Fruit fly (Drosophila melanogaster) whole organism, embryonic: ENCODE measurements around the gene CG13921.

Source experiments
- BtbVII ChIP-seq: fragments of 200-800 bp; sonication (Bioruptor generic); optimal IDR thresholded peaks from 3 replicates; lab custom pipeline; 2017; ENCODE audit warnings: missing biosample characterization, mild to moderate bottlenecking, missing genetic modification characterization
- CG10321 ChIP-seq: fragments of 200-800 bp; sonication (Bioruptor generic); IDR thresholded peaks from 2 replicates; pipeline ENCODE4 v1.3.6; 2022; ENCODE audit warnings: missing biosample characterization, missing genetic modification characterization
- CG12104 ChIP-seq: fragments of 200-800 bp; sonication (Bioruptor generic); optimal IDR thresholded peaks from 3 replicates; lab custom pipeline; 2016; ENCODE audit warnings: missing biosample characterization, missing genetic modification characterization
- CG14014 ChIP-seq: fragments of 200-800 bp; sonication (Bioruptor generic); IDR thresholded peaks from 2 replicates; pipeline ENCODE4 v1.3.6; 2022; ENCODE audit warnings: missing biosample characterization, missing genetic modification characterization
- CG17361 ChIP-seq: fragments of 200-800 bp; sonication (Bioruptor generic); IDR thresholded peaks from 3 replicates; pipeline ENCODE4 v1.3.6; 2022; ENCODE audit warnings: missing biosample characterization, missing genetic modification characterization
- CG17802 ChIP-seq: fragments of 200-800 bp; sonication (Bioruptor generic); optimal IDR thresholded peaks from 2 replicates; lab custom pipeline; 2018; ENCODE audit warnings: missing biosample characterization, mild to moderate bottlenecking, missing genetic modification characterization, moderate library complexity
- CG2712 ChIP-seq: fragments of 200-800 bp; optimal IDR thresholded peaks from 3 replicates; lab custom pipeline; 2019; ENCODE audit warnings: missing biosample characterization, mild to moderate bottlenecking, missing genetic modification characterization, moderate library complexity
- CG31441 ChIP-seq: fragments of 200-800 bp; sonication (Bioruptor generic); IDR thresholded peaks from 2 replicates; pipeline ENCODE4 v1.3.6; 2022; ENCODE audit warnings: missing biosample characterization, missing genetic modification characterization
- CG34376 ChIP-seq: fragments of 200-800 bp; sonication (Bioruptor generic); optimal IDR thresholded peaks from 2 replicates; lab custom pipeline; 2018; ENCODE audit warnings: missing biosample characterization, mild to moderate bottlenecking, missing genetic modification characterization
- CG3995 ChIP-seq: fragments of 200-800 bp; sonication (Bioruptor generic); optimal IDR thresholded peaks from 3 replicates; lab custom pipeline; 2016; ENCODE audit warnings: missing biosample characterization, missing genetic modification characterization
- CG4617 ChIP-seq: fragments of 200-800 bp; sonication (Bioruptor generic); optimal IDR thresholded peaks from 3 replicates; lab custom pipeline; 2016; ENCODE audit warnings: missing biosample characterization, missing genetic modification characterization, borderline replicate concordance
- CG6272 ChIP-seq: fragments of 200-800 bp; sonication (Bioruptor generic); IDR thresholded peaks from 2 replicates; pipeline ENCODE4 v1.3.6; 2022; ENCODE audit warnings: missing biosample characterization, missing genetic modification characterization
- CG8924 ChIP-seq: fragments of 200-800 bp; optimal IDR thresholded peaks from 3 replicates; lab custom pipeline; 2019; ENCODE audit warnings: missing biosample characterization, mild to moderate bottlenecking, missing genetic modification characterization, moderate library complexity
- CG8944 ChIP-seq: fragments of 200-800 bp; sonication (Bioruptor generic); optimal IDR thresholded peaks from 3 replicates; lab custom pipeline; 2016; ENCODE audit warnings: missing biosample characterization, missing genetic modification characterization
- CG9215 ChIP-seq: fragments of 200-800 bp; sonication (Bioruptor generic); IDR thresholded peaks from 2 replicates; pipeline ENCODE4 v1.3.6; 2022; ENCODE audit warnings: missing biosample characterization, missing genetic modification characterization
- CG9817 ChIP-seq: fragments of 200-800 bp; sonication (Bioruptor generic); optimal IDR thresholded peaks from 2 replicates; lab custom pipeline; 2018; ENCODE audit warnings: missing biosample characterization, mild to moderate bottlenecking, missing genetic modification characterization, moderate library complexity
- Dfd ChIP-seq, 2 experiments: fragments of >200 bp; optimal IDR thresholded peaks; 2 replicates each; lab custom pipeline; 2017; ENCODE audit warnings: missing biosample characterization in 2 of 2, missing genetic modification characterization in 2 of 2
- Doc3 ChIP-seq: fragments of 200-800 bp; sonication (Bioruptor generic); IDR thresholded peaks from 3 replicates; pipeline ENCODE4 v1.3.6; 2022; ENCODE audit warnings: missing biosample characterization, missing genetic modification characterization; ENCODE audit not compliant: partially characterized antibody
- Ets97D ChIP-seq: fragments of 200-800 bp; sonication (Bioruptor generic); optimal IDR thresholded peaks from 3 replicates; lab custom pipeline; 2016; ENCODE audit warnings: missing biosample characterization, missing genetic modification characterization
- Fer3 ChIP-seq: fragments of 200-800 bp; sonication (Bioruptor generic); optimal IDR thresholded peaks from 2 replicates; lab custom pipeline; 2018; ENCODE audit warnings: missing biosample characterization, mild to moderate bottlenecking, missing genetic modification characterization, moderate library complexity
- GATAe ChIP-seq: fragments of 200-800 bp; sonication (Bioruptor generic); conservative IDR thresholded peaks from 2 replicates; pipeline ENCODE4 v1.3.6; 2022; ENCODE audit warnings: missing biosample characterization, missing genetic modification characterization
- H15 ChIP-seq: fragments of 200-800 bp; sonication (Bioruptor generic); IDR thresholded peaks from 3 replicates; pipeline ENCODE4 v1.3.6; 2022; ENCODE audit warnings: missing biosample characterization, missing genetic modification characterization
- HLH3B ChIP-seq: fragments of 200-800 bp; sonication (Bioruptor generic); IDR thresholded peaks from 2 replicates; pipeline ENCODE4 v1.3.6; 2022; ENCODE audit warnings: missing biosample characterization, missing genetic modification characterization
- Hey ChIP-seq: fragments of 200-800 bp; sonication (Bioruptor generic); optimal IDR thresholded peaks from 3 replicates; lab custom pipeline; 2018; ENCODE audit warnings: missing biosample characterization, mild to moderate bottlenecking, missing genetic modification characterization
- HmgZ ChIP-seq: fragments of 200-800 bp; sonication (Bioruptor generic); optimal IDR thresholded peaks from 2 replicates; lab custom pipeline; 2018; ENCODE audit warnings: missing biosample characterization, mild to moderate bottlenecking, missing genetic modification characterization
- Hmr ChIP-seq: fragments of 200-800 bp; sonication (Bioruptor generic); optimal IDR thresholded peaks from 3 replicates; lab custom pipeline; 2017; ENCODE audit warnings: mild to moderate bottlenecking, missing biosample characterization, missing genetic modification reagents, missing genetic modification characterization
- Myb ChIP-seq: fragments of 200-800 bp; sonication (Bioruptor generic); optimal IDR thresholded peaks from 2 replicates; lab custom pipeline; 2016; ENCODE audit warnings: missing biosample characterization, missing genetic modification characterization
- NK7.1 ChIP-seq: fragments of 200-800 bp; sonication (Bioruptor generic); optimal IDR thresholded peaks from 3 replicates; lab custom pipeline; 2016; ENCODE audit warnings: missing biosample characterization, missing genetic modification characterization
- Nf-YA ChIP-seq: fragments of 200-800 bp; sonication (Bioruptor generic); IDR thresholded peaks from 2 replicates; pipeline ENCODE4 v1.3.6; 2022; ENCODE audit warnings: missing biosample characterization, missing genetic modification characterization
- Ptx1 ChIP-seq: fragments of 200-800 bp; sonication (Bioruptor generic); IDR thresholded peaks from 2 replicates; pipeline ENCODE4 v1.3.6; 2022; ENCODE audit warnings: missing biosample characterization, missing genetic modification characterization
- Scr ChIP-seq: fragments of 200-800 bp; sonication (Bioruptor generic); IDR thresholded peaks from 2 replicates; pipeline ENCODE4 v1.3.6; 2022; ENCODE audit warnings: missing biosample characterization, missing genetic modification characterization; ENCODE audit not compliant: partially characterized antibody
- abd-A ChIP-seq: fragments of 200-800 bp; sonication (Bioruptor generic); optimal IDR thresholded peaks from 3 replicates; lab custom pipeline; 2019; ENCODE audit warnings: missing biosample characterization, mild to moderate bottlenecking, missing genetic modification characterization, moderate library complexity
- bcd ChIP-seq: fragments of 200-800 bp; sonication (Bioruptor generic); optimal IDR thresholded peaks from 2 replicates; lab custom pipeline; 2017; ENCODE audit warnings: missing biosample characterization, mild to moderate bottlenecking, missing genetic modification characterization
- cas ChIP-seq: fragments of 200-800 bp; sonication (Bioruptor generic); IDR thresholded peaks from 2 replicates; pipeline ENCODE4 v1.3.6; 2022; ENCODE audit warnings: missing biosample characterization, missing genetic modification characterization
- chn ChIP-seq: fragments of 200-800 bp; sonication (Bioruptor generic); optimal IDR thresholded peaks from 2 replicates; lab custom pipeline; 2016; ENCODE audit warnings: missing biosample characterization, missing genetic modification characterization
- danr ChIP-seq: fragments of 200-800 bp; sonication (Bioruptor generic); IDR thresholded peaks from 2 replicates; pipeline ENCODE4 v1.3.6; 2022; ENCODE audit warnings: missing biosample characterization, missing genetic modification characterization
- dm ChIP-seq: fragments of 200-800 bp; sonication (Bioruptor generic); optimal IDR thresholded peaks from 3 replicates; lab custom pipeline; 2016; ENCODE audit warnings: missing biosample characterization, missing genetic modification characterization
- dpn ChIP-seq, 2 experiments: fragments of 200-800 bp; sonication (Bioruptor generic); optimal IDR thresholded peaks; 3 replicates each; lab custom pipeline; 2016; ENCODE audit warnings: missing biosample characterization in 2 of 2, missing genetic modification characterization in 2 of 2
- dysf ChIP-seq: fragments of 200-800 bp; sonication (Bioruptor generic); IDR thresholded peaks from 3 replicates; pipeline ENCODE4 v1.3.6; 2022; ENCODE audit warnings: missing biosample characterization, missing genetic modification characterization
- fd64A ChIP-seq: fragments of 200-800 bp; sonication (Bioruptor generic); optimal IDR thresholded peaks from 3 replicates; lab custom pipeline; 2018; ENCODE audit warnings: missing biosample characterization, mild to moderate bottlenecking, missing genetic modification characterization
- gro ChIP-seq: fragments of 200-800 bp; sonication (Bioruptor generic); optimal IDR thresholded peaks from 2 replicates; lab custom pipeline; 2016; ENCODE audit warnings: missing biosample characterization, missing genetic modification characterization
- jigr1 ChIP-seq: fragments of 200-800 bp; sonication (Bioruptor generic); IDR thresholded peaks from 3 replicates; pipeline ENCODE4 v1.3.6; 2022; ENCODE audit warnings: missing biosample characterization, missing genetic modification characterization
- jing ChIP-seq: fragments of 200-800 bp; sonication (Bioruptor generic); optimal IDR thresholded peaks from 2 replicates; lab custom pipeline; 2018; ENCODE audit warnings: missing biosample characterization, mild to moderate bottlenecking, missing genetic modification characterization
- jumu ChIP-seq: fragments of 200-800 bp; sonication (Bioruptor generic); optimal IDR thresholded peaks from 3 replicates; lab custom pipeline; 2016; ENCODE audit warnings: missing biosample characterization, missing genetic modification characterization
- row ChIP-seq: fragments of 200-800 bp; sonication (Bioruptor generic); IDR thresholded peaks from 3 replicates; pipeline ENCODE4 v1.3.6; 2022; ENCODE audit warnings: missing biosample characterization, missing genetic modification characterization
- sima ChIP-seq: fragments of 200-800 bp; sonication (Bioruptor generic); optimal IDR thresholded peaks from 2 replicates; lab custom pipeline; 2016; ENCODE audit warnings: missing biosample characterization, missing genetic modification characterization
- sob ChIP-seq: fragments of 200-800 bp; sonication (Bioruptor generic); IDR thresholded peaks from 2 replicates; pipeline ENCODE4 v1.3.6; 2022; ENCODE audit warnings: missing biosample characterization, missing genetic modification characterization
- trh ChIP-seq: fragments of 200-800 bp; sonication (Bioruptor generic); optimal IDR thresholded peaks from 2 replicates; lab custom pipeline; 2016; ENCODE audit warnings: missing biosample characterization, missing genetic modification characterization
- vnd ChIP-seq: fragments of 200-800 bp; sonication (Bioruptor generic); IDR thresholded peaks from 3 replicates; pipeline ENCODE4 v1.3.6; 2022; ENCODE audit warnings: missing biosample characterization, missing genetic modification characterization; ENCODE audit not compliant: partially characterized antibody
- zen ChIP-seq: fragments of 200-800 bp; sonication (Bioruptor generic); optimal IDR thresholded peaks from 3 replicates; lab custom pipeline; 2018; ENCODE audit warnings: missing biosample characterization, mild to moderate bottlenecking, missing genetic modification characterization, moderate library complexity

CG13921 gene

dm6 chr3L:1738375-1739328, 8.1 kb upstream of the CG13921 start, which contains the start of gene Gk2 (continued):
- TF ChIP-seq Hmr, result no peak
- 0 out of 3 replicates have a peak, but pooled peaks have one; percentile 5 for TF ChIP-seq row (GFP tag; lab: Robert Waterston, UW)
- no peak for TF ChIP-seq CG34376 (GFP tag; lab: Kevin White, UChicago)
- no peak for TF ChIP-seq Nf-YA
- TF ChIP-seq HmgZ (tag; lab: Kevin White, UChicago), result no peak
- TF ChIP-seq gro (GFP tag; lab: Kevin White, UChicago), result no peak
- no peak for TF ChIP-seq CG12104 (GFP tag; lab: Kevin White, UChicago)
- no peak for TF ChIP-seq jumu (GFP tag; lab: Kevin White, UChicago)
- TF ChIP-seq sima, result no peak
- peak; percentile 55; the same call in 1 of the 3 replicates for TF ChIP-seq vnd (GFP tag; lab: Robert Waterston, UW)
- peak; percentile 17 for TF ChIP-seq CG3995 (GFP tag; lab: Kevin White, UChicago)
- TF ChIP-seq CG14014 (GFP tag; lab: Robert Waterston, UW), result no peak
- no peak for TF ChIP-seq CG9817 (tag; lab: Kevin White, UChicago)
- no peak for TF ChIP-seq CG6272 (GFP tag; lab: Robert Waterston, UW)
- peak; percentile 48 for TF ChIP-seq Scr (GFP tag; lab: Robert Waterston, UW)
- no peak for TF ChIP-seq jigr1 (GFP tag; lab: Robert Waterston, UW)
- no peak for TF ChIP-seq Doc3 (GFP tag; lab: Robert Waterston, UW)
- TF ChIP-seq GATAe, result no peak
- no peak for TF ChIP-seq chn (GFP tag; lab: Kevin White, UChicago)
- no peak for TF ChIP-seq Dfd (GFP tag; optimal IDR thresholded peaks at IDR 0.05; lab: Kevin White, UChicago)
- TF ChIP-seq dpn (GFP tag; optimal IDR thresholded peaks at IDR 0.05; lab: Kevin White, UChicago), result no peak
- no peak for TF ChIP-seq CG17802 (tag; lab: Kevin White, UChicago)
- no peak for TF ChIP-seq CG10321
- TF ChIP-seq fd64A (GFP tag; lab: Kevin White, UChicago), result no peak
- no peak for TF ChIP-seq NK7.1 (GFP tag; lab: Kevin White, UChicago)
- peak; percentile 55 for TF ChIP-seq Ets97D
- no peak for TF ChIP-seq trh
- TF ChIP-seq CG17361 (GFP tag; lab: Robert Waterston, UW), result peak; percentile 27; the same call in 1 of the 3 replicates
- TF ChIP-seq zen (tag; lab: Kevin White, UChicago), result no peak
- TF ChIP-seq Myb (GFP tag; lab: Kevin White, UChicago), result peak; percentile 58
- TF ChIP-seq HLH3B (GFP tag; lab: Robert Waterston, UW), result no peak
- TF ChIP-seq dm, result peak; percentile 35
- no peak for TF ChIP-seq cas (GFP tag; lab: Robert Waterston, UW)
- TF ChIP-seq CG9215, result no peak
- TF ChIP-seq BtbVII, result peak; percentile 58
- peak; percentile 21 for TF ChIP-seq CG4617 (GFP tag; lab: Kevin White, UChicago)
- no peak for TF ChIP-seq CG8924
- TF ChIP-seq CG31441 (GFP tag; lab: Robert Waterston, UW), result no peak
- TF ChIP-seq CG2712 (tag; lab: Kevin White, UChicago), result peak; percentile 2
- TF ChIP-seq Hey, result no peak
- TF ChIP-seq Fer3, result peak; percentile 5
- TF ChIP-seq danr (GFP tag; lab: Robert Waterston, UW), result no peak
- no peak for TF ChIP-seq CG8944 (GFP tag; lab: Kevin White, UChicago)
- peak; percentile 17 for TF ChIP-seq abd-A
- TF ChIP-seq dysf (GFP tag; lab: Robert Waterston, UW), result no peak
- TF ChIP-seq sob (GFP tag; lab: Robert Waterston, UW), result no peak; the same call in 1 of the 2 replicates
- TF ChIP-seq Ptx1, result no peak
- TF ChIP-seq bcd (GFP tag; lab: Kevin White, UChicago), result no peak
- TF ChIP-seq jing (GFP tag; lab: Kevin White, UChicago), result no peak
- no peak for TF ChIP-seq H15 (GFP tag; lab: Robert Waterston, UW)
